Fruit fly (Drosophila melanogaster): ENCODE data around the gene alphaCOP.

dm6 chr3L:1618116-1618727, 26.8 kb downstream of the alphaCOP start, which contains the start of the genes CG13926, ABCB7 and CG33230:
- TF ChIP-seq ttk (optimal IDR thresholded peaks at IDR 0.05) (no peak), Myc (optimal IDR thresholded peaks at IDR 0.05) (no peak), Sin3A (optimal IDR thresholded peaks at IDR 0.05) (no peak)

Measured in Kc167 (cell line).